Fruit fly (Drosophila melanogaster): Measurements from ENCODE around the gene CG12093.

Gene CG12093

DNA sequence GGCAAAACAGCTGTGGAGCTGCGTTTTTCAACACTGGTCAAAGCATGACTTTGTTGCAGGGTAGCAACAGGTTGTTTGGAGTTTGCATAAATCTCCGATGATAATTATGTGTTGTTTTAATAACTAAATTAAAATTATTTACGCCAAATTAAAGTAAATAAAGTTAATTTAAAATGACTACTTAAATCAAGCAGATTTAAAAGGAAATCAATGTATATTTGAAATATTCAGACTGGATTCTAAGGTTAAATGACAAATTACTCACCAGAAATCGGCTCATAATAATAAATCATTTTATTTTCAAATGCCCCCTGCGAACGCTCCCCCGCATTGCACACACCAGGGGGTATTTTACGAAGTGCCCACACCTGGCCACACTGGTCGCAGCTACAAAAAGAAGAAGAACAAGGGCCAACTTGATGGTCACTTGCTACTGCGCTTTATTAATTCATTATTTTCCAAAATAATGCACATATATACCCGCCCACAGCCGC is at the start of gene CG12093, which contains the start of gene Atg2 (continued):
- TF ChIP-seq CG8388 (GFP tag; optimal IDR thresholded peaks at IDR 0.05), result peak; percentile 91
- peak; percentile 88 for TF ChIP-seq dimm (GFP tag; IDR thresholded peaks at IDR 0.05)
- TF ChIP-seq CTCF (GFP tag; optimal IDR thresholded peaks at IDR 0.05), result peak; percentile 40
- peak; percentile 43 for TF ChIP-seq her (GFP tag; optimal IDR thresholded peaks at IDR 0.05)
- peak; percentile 86 for TF ChIP-seq Usf (GFP tag; optimal IDR thresholded peaks at IDR 0.05)
- TF ChIP-seq E2f1 (GFP tag; IDR thresholded peaks at IDR 0.05), result peak; percentile 93
- TF ChIP-seq CG10209 (GFP tag; optimal IDR thresholded peaks at IDR 0.05), result peak; percentile 92
- peak; percentile 91 for TF ChIP-seq Hsf (GFP tag; optimal IDR thresholded peaks at IDR 0.05)
- peak; percentile 81 for TF ChIP-seq CG10959 (GFP tag; IDR thresholded peaks at IDR 0.05)
- TF ChIP-seq CG5245 (GFP tag; optimal IDR thresholded peaks at IDR 0.05), result peak; percentile 79
- peak; percentile 92 for TF ChIP-seq CG11695 (GFP tag; IDR thresholded peaks at IDR 0.05)
- peak; percentile 89 for TF ChIP-seq CG11504 (tag; optimal IDR thresholded peaks at IDR 0.05)
- peak; percentile 51 for TF ChIP-seq CG17802 (tag; optimal IDR thresholded peaks at IDR 0.05)
- no peak for TF ChIP-seq pan (optimal IDR thresholded peaks at IDR 0.05)
- TF ChIP-seq pan (GFP tag; optimal IDR thresholded peaks at IDR 0.05 in 1 of 2, IDR thresholded peaks at IDR 0.05 in 1 of 2), result peak in 1 of 2 experiments; percentile 96
- peak; percentile 100 for TF ChIP-seq sug (tag; optimal IDR thresholded peaks at IDR 0.05)
- TF ChIP-seq gfzf (GFP tag; optimal IDR thresholded peaks at IDR 0.05), result peak; percentile 81
- TF ChIP-seq CG10654 (GFP tag; optimal IDR thresholded peaks at IDR 0.05), result peak; percentile 87
- TF ChIP-seq D19A (tag; optimal IDR thresholded peaks at IDR 0.05), result peak; percentile 78
- TF ChIP-seq gsb-n (tag; optimal IDR thresholded peaks at IDR 0.05), result peak; percentile 88
- TF ChIP-seq CG11456 (GFP tag; IDR thresholded peaks at IDR 0.05), result peak; percentile 96
- peak; percentile 94 for TF ChIP-seq az2 (GFP tag; optimal IDR thresholded peaks at IDR 0.05)
- 0 out of 3 replicates have a peak, but pooled peaks have one; percentile 69 for TF ChIP-seq CG2199 (GFP tag; IDR thresholded peaks at IDR 0.05)
- peak; percentile 95 for TF ChIP-seq Rfx (GFP tag; IDR thresholded peaks at IDR 0.05)
- peak; percentile 86 for TF ChIP-seq ro (GFP tag; IDR thresholded peaks at IDR 0.05)
- peak; percentile 51; the same call in 1 of the 3 replicates for TF ChIP-seq sr (GFP tag; IDR thresholded peaks at IDR 0.05)
- TF ChIP-seq unpg (GFP tag; optimal IDR thresholded peaks at IDR 0.05), result peak; percentile 94
- no peak for TF ChIP-seq CG1792 (GFP tag; optimal IDR thresholded peaks at IDR 0.05)
- peak; percentile 86 for TF ChIP-seq Asciz (GFP tag; optimal IDR thresholded peaks at IDR 0.05)
- peak; percentile 3 for TF ChIP-seq CG12236 (GFP tag; optimal IDR thresholded peaks at IDR 0.05)
- TF ChIP-seq CG3065 (GFP tag; optimal IDR thresholded peaks at IDR 0.05), result peak; percentile 81
- TF ChIP-seq cg (GFP tag; optimal IDR thresholded peaks at IDR 0.05), result no peak
- TF ChIP-seq ems (GFP tag; optimal IDR thresholded peaks at IDR 0.05), result peak; percentile 83
- TF ChIP-seq PHDP (tag; optimal IDR thresholded peaks at IDR 0.05), result peak; percentile 95
- peak; percentile 60 for TF ChIP-seq Dad (GFP tag; optimal IDR thresholded peaks at IDR 0.05)
- TF ChIP-seq CG32532 (GFP tag; IDR thresholded peaks at IDR 0.05), result peak; percentile 97
- TF ChIP-seq CG12942 (GFP tag; optimal IDR thresholded peaks at IDR 0.05), result peak; percentile 92
- peak; percentile 95 for TF ChIP-seq Gug (GFP tag; IDR thresholded peaks at IDR 0.05)
- peak; percentile 96 for TF ChIP-seq CG12391 (tag; optimal IDR thresholded peaks at IDR 0.05)
- no peak for TF ChIP-seq CG15011 (GFP tag; optimal IDR thresholded peaks at IDR 0.05)
- no peak for TF ChIP-seq pfk (GFP tag; optimal IDR thresholded peaks at IDR 0.05)
- TF ChIP-seq phol (tag; optimal IDR thresholded peaks at IDR 0.05), result peak; percentile 92
- TF ChIP-seq CG3407 (GFP tag; optimal IDR thresholded peaks at IDR 0.05), result peak; percentile 81
- TF ChIP-seq CG13123 (GFP tag; optimal IDR thresholded peaks at IDR 0.05), result peak; percentile 89
- peak; percentile 95 for TF ChIP-seq esg (GFP tag; conservative IDR thresholded peaks at IDR 0.05)
- TF ChIP-seq ftz-f1 (GFP tag; optimal IDR thresholded peaks at IDR 0.05), result peak; percentile 78
- TF ChIP-seq org-1 (GFP tag; optimal IDR thresholded peaks at IDR 0.05), result peak; percentile 78
- peak; percentile 93 for TF ChIP-seq NFAT (GFP tag; IDR thresholded peaks at IDR 0.05)
- peak; percentile 89 for TF ChIP-seq HLH54F (GFP tag; optimal IDR thresholded peaks at IDR 0.05)
- no peak for TF ChIP-seq eve (GFP tag; optimal IDR thresholded peaks at IDR 0.05)
- TF ChIP-seq hkb (optimal IDR thresholded peaks at IDR 0.05), result no peak
- TF ChIP-seq hkb (GFP tag; IDR thresholded peaks at IDR 0.05), result peak; percentile 82
